Fruit fly (Drosophila melanogaster) whole organism: ENCODE results near the gene CG12279.

ENCODE experiments used
- CG8478 ChIP-seq: fragments of >200 bp; optimal IDR thresholded peaks from 2 replicates; lab custom pipeline; 2018; ENCODE audit warnings: inconsistent platforms
- Dll ChIP-seq: fragments of >200 bp; optimal IDR thresholded peaks from 2 replicates; lab custom pipeline; 2017
- EcR ChIP-seq, 2 experiments: fragments of >200 bp; optimal IDR thresholded peaks; 2 replicates each; lab custom pipeline; 2017; ENCODE audit warnings: missing biosample characterization in 2 of 2, missing genetic modification characterization in 2 of 2, missing genetic modification reagents in 2 of 2
- pan ChIP-seq: fragments of >200 bp; optimal IDR thresholded peaks from 2 replicates; lab custom pipeline; 2017
- psq ChIP-seq: fragments of >200 bp; optimal IDR thresholded peaks from 2 replicates; lab custom pipeline; 2017

- TF ChIP-seq pan (lab: Kevin White, UChicago) (no peak), Dll (lab: Kevin White, UChicago) (no peak), EcR (GFP tag; optimal IDR thresholded peaks at IDR 0.05; lab: Kevin White, UChicago) (no peak), CG8478 (lab: Kevin White, UChicago) (no peak), psq (no peak)
Observed at dm6 chr3R:12662531-12662930, 42.4 kb upstream of the CG12279 start, which contains the start of gene CG14395.
